Fruit fly (Drosophila melanogaster) whole organism, embryonic: ENCODE results near the gene rols.

ENCODE experiments used
- Ada2b ChIP-seq: fragments of 200-800 bp; sonication (Bioruptor generic); IDR thresholded peaks from 2 replicates; pipeline ENCODE4 v1.3.6; 2022; ENCODE audit warnings: missing biosample characterization, missing genetic modification characterization
- BtbVII ChIP-seq: fragments of 200-800 bp; sonication (Bioruptor generic); optimal IDR thresholded peaks from 3 replicates; lab custom pipeline; 2017; ENCODE audit warnings: missing biosample characterization, mild to moderate bottlenecking, missing genetic modification characterization
- CG10147 ChIP-seq: fragments of 200-800 bp; sonication (Bioruptor generic); optimal IDR thresholded peaks from 2 replicates; lab custom pipeline; 2019; ENCODE audit warnings: missing biosample characterization, mild to moderate bottlenecking, missing genetic modification characterization, moderate library complexity
- CG1024 ChIP-seq: fragments of 200-800 bp; sonication (Bioruptor generic); IDR thresholded peaks from 2 replicates; pipeline ENCODE4 v1.3.6; 2022; ENCODE audit warnings: missing biosample characterization, missing genetic modification characterization
- CG10274 ChIP-seq: fragments of 200-800 bp; sonication (Bioruptor generic); optimal IDR thresholded peaks from 3 replicates; lab custom pipeline; 2017; ENCODE audit warnings: missing biosample characterization, mild to moderate bottlenecking, missing genetic modification characterization
- CG11085 ChIP-seq: fragments of 200-800 bp; sonication (Bioruptor generic); IDR thresholded peaks from 2 replicates; pipeline ENCODE4 v1.3.6; 2022; ENCODE audit warnings: missing biosample characterization, missing genetic modification characterization
- CG12071 ChIP-seq: fragments of 200-800 bp; sonication (Bioruptor generic); optimal IDR thresholded peaks from 3 replicates; lab custom pipeline; 2018; ENCODE audit warnings: missing biosample characterization, mild to moderate bottlenecking, missing genetic modification characterization
- CG13123 ChIP-seq: fragments of 200-800 bp; sonication (Bioruptor generic); optimal IDR thresholded peaks from 2 replicates; lab custom pipeline; 2016; ENCODE audit warnings: missing biosample characterization, missing genetic modification characterization
- CG13424 ChIP-seq: fragments of 200-800 bp; sonication (Bioruptor generic); optimal IDR thresholded peaks from 2 replicates; lab custom pipeline; 2019; ENCODE audit warnings: missing biosample characterization, mild to moderate bottlenecking, missing genetic modification characterization, moderate library complexity
- CG15011 ChIP-seq: fragments of 200-800 bp; sonication (Bioruptor generic); optimal IDR thresholded peaks from 3 replicates; lab custom pipeline; 2018; ENCODE audit warnings: missing biosample characterization, mild to moderate bottlenecking, missing genetic modification characterization
- CG17328 ChIP-seq: fragments of 200-800 bp; sonication (Bioruptor generic); IDR thresholded peaks from 2 replicates; pipeline ENCODE4 v1.3.6; 2022; ENCODE audit warnings: missing biosample characterization, missing genetic modification characterization
- CG2129 ChIP-seq: fragments of 200-800 bp; sonication (Bioruptor generic); IDR thresholded peaks from 2 replicates; pipeline ENCODE4 v1.3.6; 2022; ENCODE audit warnings: missing biosample characterization, missing genetic modification characterization; ENCODE audit not compliant: partially characterized antibody
- CG2875 ChIP-seq: fragments of 200-800 bp; sonication (Bioruptor generic); optimal IDR thresholded peaks from 2 replicates; lab custom pipeline; 2017; ENCODE audit warnings: missing biosample characterization, mild to moderate bottlenecking, missing genetic modification characterization, missing genetic modification reagents
- CG31388 ChIP-seq: fragments of 200-800 bp; sonication (Bioruptor generic); optimal IDR thresholded peaks from 2 replicates; lab custom pipeline; 2016; ENCODE audit warnings: missing biosample characterization, missing genetic modification characterization
- CG34224 ChIP-seq: fragments of 200-800 bp; sonication (Bioruptor generic); IDR thresholded peaks from 3 replicates; pipeline ENCODE4 v1.3.6; 2022; ENCODE audit warnings: missing biosample characterization, missing genetic modification characterization; ENCODE audit not compliant: partially characterized antibody
- CG4707 ChIP-seq: fragments of 200-800 bp; sonication (Bioruptor generic); optimal IDR thresholded peaks from 2 replicates; lab custom pipeline; 2018; ENCODE audit warnings: missing biosample characterization, mild to moderate bottlenecking, missing genetic modification characterization, moderate library complexity
- CG6813 ChIP-seq: fragments of 200-800 bp; sonication (Bioruptor generic); optimal IDR thresholded peaks from 2 replicates; lab custom pipeline; 2017; ENCODE audit warnings: missing biosample characterization, missing genetic modification characterization, mild to moderate bottlenecking, moderate library complexity, missing genetic modification reagents
- CG8765 ChIP-seq: fragments of 200-800 bp; sonication (Bioruptor generic); IDR thresholded peaks from 2 replicates; pipeline ENCODE4 v1.3.6; 2022; ENCODE audit warnings: missing biosample characterization, missing genetic modification characterization
- Dip2 ChIP-seq: fragments of 200-800 bp; sonication (Bioruptor generic); IDR thresholded peaks from 2 replicates; pipeline ENCODE4 v1.3.6; 2022; ENCODE audit warnings: missing biosample characterization, missing genetic modification characterization
- Ets97D ChIP-seq: fragments of 200-800 bp; sonication (Bioruptor generic); optimal IDR thresholded peaks from 3 replicates; lab custom pipeline; 2016; ENCODE audit warnings: missing biosample characterization, missing genetic modification characterization
- HLH4C ChIP-seq: fragments of 200-800 bp; sonication (Bioruptor generic); IDR thresholded peaks from 3 replicates; pipeline ENCODE4 v1.3.6; 2022; ENCODE audit warnings: missing biosample characterization, missing genetic modification characterization; ENCODE audit not compliant: partially characterized antibody
- HmgZ ChIP-seq: fragments of 200-800 bp; sonication (Bioruptor generic); optimal IDR thresholded peaks from 2 replicates; lab custom pipeline; 2018; ENCODE audit warnings: missing biosample characterization, mild to moderate bottlenecking, missing genetic modification characterization
- Hr78 ChIP-seq, 2 experiments: fragments of 200-800 bp in 1 of 2; fragments of >200 bp in 1 of 2; sonication (Bioruptor generic) in 1 of 2; optimal IDR thresholded peaks; 2 replicates each; lab custom pipeline; 2017 to 2019; ENCODE audit warnings: missing biosample characterization in 2 of 2, missing genetic modification characterization in 2 of 2, mild to moderate bottlenecking in 1 of 2, moderate library complexity in 1 of 2
- MTF-1 ChIP-seq: fragments of 200-800 bp; sonication (Bioruptor generic); optimal IDR thresholded peaks from 2 replicates; lab custom pipeline; 2018; ENCODE audit warnings: missing biosample characterization, mild to moderate bottlenecking, missing genetic modification characterization, borderline replicate concordance
- NK7.1 ChIP-seq: fragments of 200-800 bp; sonication (Bioruptor generic); optimal IDR thresholded peaks from 3 replicates; lab custom pipeline; 2016; ENCODE audit warnings: missing biosample characterization, missing genetic modification characterization
- Opbp ChIP-seq: fragments of 200-800 bp; sonication (Bioruptor generic); IDR thresholded peaks from 3 replicates; pipeline ENCODE4 v1.3.6; 2022; ENCODE audit warnings: missing biosample characterization, missing genetic modification characterization; ENCODE audit not compliant: partially characterized antibody
- Side ChIP-seq: fragments of 200-800 bp; sonication (Bioruptor generic); optimal IDR thresholded peaks from 2 replicates; lab custom pipeline; 2016; ENCODE audit warnings: missing biosample characterization, missing genetic modification characterization
- Spps ChIP-seq: fragments of 200-800 bp; sonication (Bioruptor generic); optimal IDR thresholded peaks from 2 replicates; lab custom pipeline; 2018; ENCODE audit warnings: missing biosample characterization, mild to moderate bottlenecking, missing genetic modification characterization
- Usf ChIP-seq: fragments of 200-800 bp; sonication (Bioruptor generic); optimal IDR thresholded peaks from 2 replicates; lab custom pipeline; 2017; ENCODE audit warnings: missing genotype, missing biosample characterization, missing genetic modification characterization
- Xrp1 ChIP-seq: fragments of 200-800 bp; sonication (Bioruptor generic); IDR thresholded peaks from 2 replicates; pipeline ENCODE4 v1.3.6; 2022; ENCODE audit warnings: missing biosample characterization, missing genetic modification characterization
- az2 ChIP-seq: fragments of 200-800 bp; sonication (Bioruptor generic); optimal IDR thresholded peaks from 3 replicates; lab custom pipeline; 2016; ENCODE audit warnings: missing biosample characterization, missing genetic modification characterization
- chinmo ChIP-seq: fragments of 200-800 bp; sonication (Bioruptor generic); IDR thresholded peaks from 4 replicates; pipeline ENCODE4 v1.3.6; 2022; ENCODE audit warnings: missing biosample characterization, missing genetic modification characterization; ENCODE audit not compliant: partially characterized antibody
- fd96Cb ChIP-seq: fragments of 200-800 bp; sonication (Bioruptor generic); optimal IDR thresholded peaks from 2 replicates; lab custom pipeline; 2018; ENCODE audit warnings: missing biosample characterization, mild to moderate bottlenecking, missing genetic modification characterization, moderate library complexity
- hb ChIP-seq: fragments of 200-800 bp; sonication (Bioruptor generic); IDR thresholded peaks from 3 replicates; pipeline ENCODE4 v1.3.6; 2022; ENCODE audit warnings: missing biosample characterization, missing genetic modification characterization; ENCODE audit not compliant: partially characterized antibody
- hth ChIP-seq: fragments of >200 bp; optimal IDR thresholded peaks from 2 replicates; lab custom pipeline; 2017; ENCODE audit warnings: inconsistent platforms
- lbe ChIP-seq: fragments of 200-800 bp; sonication (Bioruptor generic); optimal IDR thresholded peaks from 2 replicates; lab custom pipeline; 2016; ENCODE audit warnings: missing biosample characterization, mild to moderate bottlenecking, missing genetic modification characterization
- lov ChIP-seq, 2 experiments: fragments of 200-800 bp in 1 of 2; fragments of >200 bp in 1 of 2; sonication (Bioruptor generic) in 1 of 2; IDR thresholded peaks in 1 of 2; optimal IDR thresholded peaks in 1 of 2; 2 replicates in 1 of 2; 3 replicates in 1 of 2; pipeline versions ENCODE4 v1.3.6 to Lab custom; 2017 to 2022; ENCODE audit warnings: missing biosample characterization in 1 of 2, missing genetic modification characterization in 1 of 2
- pfk ChIP-seq: fragments of 200-800 bp; sonication (Bioruptor generic); optimal IDR thresholded peaks from 2 replicates; lab custom pipeline; 2018; ENCODE audit warnings: missing biosample characterization, mild to moderate bottlenecking, missing genetic modification characterization, moderate library complexity
- ranshi ChIP-seq: fragments of 200-800 bp; sonication (Bioruptor generic); IDR thresholded peaks from 2 replicates; pipeline ENCODE4 v1.3.6; 2022; ENCODE audit warnings: missing biosample characterization, missing genetic modification characterization
- sc ChIP-seq, 3 experiments: fragments of >200 bp in 2 of 3; fragments of 200-800 bp in 1 of 3; sonication (Bioruptor generic) in 1 of 3; optimal IDR thresholded peaks; 2 replicates in 2 of 3; 3 replicates in 1 of 3; lab custom pipeline; 2017; ENCODE audit warnings: mild to moderate bottlenecking in 1 of 3, missing biosample characterization in 1 of 3, missing genetic modification characterization in 1 of 3, missing genetic modification reagents in 1 of 3
- sens ChIP-seq: fragments of 200-800 bp; sonication (Bioruptor generic); peaks from one replicate; lab custom pipeline; 2016; ENCODE audit warnings: missing biosample characterization, missing genetic modification characterization
- shn ChIP-seq: fragments of 200-800 bp; sonication (Bioruptor generic); optimal IDR thresholded peaks from 3 replicates; lab custom pipeline; 2016; ENCODE audit warnings: missing biosample characterization, missing genetic modification characterization
- sr ChIP-seq: fragments of 200-800 bp; sonication (Bioruptor generic); IDR thresholded peaks from 3 replicates; pipeline ENCODE4 v1.3.6; 2022; ENCODE audit warnings: missing biosample characterization, missing genetic modification characterization
- stwl ChIP-seq: fragments of 200-800 bp; sonication (Bioruptor generic); optimal IDR thresholded peaks from 3 replicates; lab custom pipeline; 2018; ENCODE audit warnings: missing biosample characterization, mild to moderate bottlenecking, missing genetic modification characterization, moderate library complexity
- tgo ChIP-seq: fragments of 200-800 bp; sonication (Bioruptor generic); IDR thresholded peaks from 3 replicates; pipeline ENCODE4 v1.3.6; 2022; ENCODE audit warnings: missing biosample characterization, missing genetic modification characterization
- unpg ChIP-seq: fragments of 200-800 bp; sonication (Bioruptor generic); optimal IDR thresholded peaks from 3 replicates; lab custom pipeline; 2018; ENCODE audit warnings: missing biosample characterization, mild to moderate bottlenecking, missing genetic modification characterization, moderate library complexity

rols gene

DNA sequence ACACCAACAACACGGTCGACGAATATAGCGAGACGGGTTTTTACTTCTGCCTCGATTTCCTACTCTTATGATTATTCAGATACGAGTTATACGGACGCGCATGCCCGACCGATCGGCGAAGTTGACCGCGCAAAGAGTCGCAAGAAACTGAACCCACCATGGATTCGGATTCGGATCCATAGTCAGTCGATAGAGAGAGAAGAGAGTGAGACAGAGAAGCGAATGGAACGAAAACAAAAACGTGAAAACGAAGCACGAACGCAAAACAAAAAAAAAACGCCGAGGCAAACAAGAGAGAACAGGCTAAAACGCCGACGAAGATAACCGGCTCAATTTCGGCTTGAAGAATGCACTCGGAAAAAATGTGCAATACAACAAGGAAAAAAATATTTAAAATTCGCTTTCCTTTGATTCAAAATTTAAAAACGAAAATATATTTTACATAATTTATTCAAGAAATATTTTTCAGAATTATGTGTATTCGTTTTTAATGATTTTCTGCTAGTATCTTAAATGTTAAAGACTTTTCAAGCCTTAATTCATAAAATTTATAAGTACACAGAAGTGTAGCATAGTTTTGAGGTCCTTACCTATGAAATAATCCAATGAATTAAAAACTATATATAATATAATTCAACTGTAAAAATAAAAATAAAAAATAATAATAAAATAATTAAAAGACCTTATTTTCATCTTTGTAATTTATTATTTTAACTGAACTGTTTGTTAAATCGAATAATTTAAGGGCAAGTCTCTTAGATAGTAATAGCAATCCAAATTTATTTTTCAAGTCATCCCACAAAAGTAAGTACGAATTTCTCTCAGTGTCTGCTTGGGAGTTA lies 17.2 kb upstream of the rols start, which contains the start of gene Sema5c (continued):
- no peak for TF ChIP-seq CG2129
- peak; percentile 53 for TF ChIP-seq Spps (tag; lab: Kevin White, UChicago)
- TF ChIP-seq CG6813 (GFP tag; lab: Kevin White, UChicago): peak; percentile 47
- no peak for TF ChIP-seq CG31388 (GFP tag; lab: Kevin White, UChicago)
- TF ChIP-seq hb: no peak
- peak; percentile 63 for TF ChIP-seq pfk (GFP tag; lab: Kevin White, UChicago)
- TF ChIP-seq Hr78 (GFP tag; optimal IDR thresholded peaks at IDR 0.05; lab: Kevin White, UChicago): no peak
- peak; percentile 63 for TF ChIP-seq ranshi (GFP tag; lab: Robert Waterston, UW)
- TF ChIP-seq CG2875 (GFP tag; lab: Kevin White, UChicago): peak; percentile 50
- no peak for TF ChIP-seq CG11085
- TF ChIP-seq HLH4C (GFP tag; lab: Robert Waterston, UW): no peak; the same call in 2 of the 3 replicates
- peak; percentile 46 for TF ChIP-seq CG13123 (GFP tag; lab: Kevin White, UChicago)
- 0 out of 2 replicates have a peak, but pooled peaks have one; percentile 29 for TF ChIP-seq CG1024 (GFP tag; lab: Robert Waterston, UW)
- 0 out of 2 replicates have a peak, but pooled peaks have one; percentile 18 for TF ChIP-seq Ada2b
- no peak for TF ChIP-seq hth (lab: Kevin White, UChicago)
- TF ChIP-seq sc (optimal IDR thresholded peaks at IDR 0.05; lab: Kevin White, UChicago): no peak
- peak; percentile 73 for TF ChIP-seq sc (GFP tag; optimal IDR thresholded peaks at IDR 0.05; lab: Kevin White, UChicago)
- peak; percentile 84; the same call in 1 of the 4 replicates for TF ChIP-seq chinmo (GFP tag; lab: Robert Waterston, UW)
- no peak for TF ChIP-seq sr
- 0 out of 3 replicates have a peak, but pooled peaks have one; percentile 36 for TF ChIP-seq CG34224 (GFP tag; lab: Robert Waterston, UW)
- peak; percentile 16 for TF ChIP-seq CG12071 (GFP tag; lab: Kevin White, UChicago)
- TF ChIP-seq CG13424 (tag; lab: Kevin White, UChicago): peak; percentile 74
- peak; percentile 55 for TF ChIP-seq az2 (GFP tag; lab: Kevin White, UChicago)
- TF ChIP-seq lov (optimal IDR thresholded peaks at IDR 0.05; lab: Kevin White, UChicago): no peak
- peak; percentile 82; the same call in 2 of the 3 replicates for TF ChIP-seq lov (GFP tag; IDR thresholded peaks at IDR 0.05; lab: Robert Waterston, UW)
- peak; percentile 35 for TF ChIP-seq CG4707 (GFP tag; lab: Kevin White, UChicago)
- peak; percentile 13 for TF ChIP-seq MTF-1 (GFP tag; lab: Kevin White, UChicago)
- TF ChIP-seq Usf (GFP tag; lab: Kevin White, UChicago): peak; percentile 76
- TF ChIP-seq CG17328: no peak
- TF ChIP-seq unpg (GFP tag; lab: Kevin White, UChicago): peak; percentile 41
- TF ChIP-seq sens (GFP tag; lab: Kevin White, UChicago): peak; percentile 90
- TF ChIP-seq Xrp1: peak; percentile 46; the same call in 1 of the 2 replicates
- TF ChIP-seq CG10274 (GFP tag; lab: Kevin White, UChicago): peak; percentile 38
- TF ChIP-seq stwl (tag; lab: Kevin White, UChicago): peak; percentile 18
- TF ChIP-seq CG10147 (GFP tag; lab: Kevin White, UChicago): peak; percentile 72
- TF ChIP-seq lbe: peak; percentile 47
- peak; percentile 60 for TF ChIP-seq fd96Cb (tag; lab: Kevin White, UChicago)
- peak; percentile 17 for TF ChIP-seq shn (GFP tag; lab: Kevin White, UChicago)
- TF ChIP-seq tgo (GFP tag; lab: Robert Waterston, UW): peak; percentile 39
- peak; percentile 36 for TF ChIP-seq Side (GFP tag; lab: Kevin White, UChicago)
- TF ChIP-seq Opbp (GFP tag; lab: Robert Waterston, UW): peak; percentile 50; the same call in 2 of the 3 replicates
- TF ChIP-seq HmgZ (tag; lab: Kevin White, UChicago): peak; percentile 38
- no peak for TF ChIP-seq Dip2
- TF ChIP-seq BtbVII (GFP tag; lab: Kevin White, UChicago): peak; percentile 67
- TF ChIP-seq CG15011 (GFP tag; lab: Kevin White, UChicago): no peak
- TF ChIP-seq Ets97D (GFP tag; lab: Kevin White, UChicago): no peak
- TF ChIP-seq NK7.1 (GFP tag; lab: Kevin White, UChicago): no peak
- TF ChIP-seq CG8765 (GFP tag; lab: Robert Waterston, UW): peak; percentile 63
